Fruit fly (Drosophila melanogaster) S2 (cell line): Measurements from ENCODE around the gene CG7213.
"Not testable (repeated sequence)": the region's sequence is repeated elsewhere in the genome, so short reads cannot be mapped to it uniquely, and the experiment has no call there.

ENCODE experiments used
- CG8478 ChIP-seq: fragments of >200 bp; optimal IDR thresholded peaks from 2 replicates; lab custom pipeline; 2018
- CTCF ChIP-seq, 2 experiments: fragments of >200 bp; optimal IDR thresholded peaks; 2 replicates each; lab custom pipeline; 2018

CG7213 gene

dm6 chr3L:8240501-8240900 lies at the start of gene CG7213:
Gene CG7213, minus strand, starts transcription at chr3L:8240601.
- no peak for TF ChIP-seq CTCF (optimal IDR thresholded peaks at IDR 0.05; lab: Kevin White, UChicago)
- TF ChIP-seq CG8478 (lab: Kevin White, UChicago), result no peak

DNA sequence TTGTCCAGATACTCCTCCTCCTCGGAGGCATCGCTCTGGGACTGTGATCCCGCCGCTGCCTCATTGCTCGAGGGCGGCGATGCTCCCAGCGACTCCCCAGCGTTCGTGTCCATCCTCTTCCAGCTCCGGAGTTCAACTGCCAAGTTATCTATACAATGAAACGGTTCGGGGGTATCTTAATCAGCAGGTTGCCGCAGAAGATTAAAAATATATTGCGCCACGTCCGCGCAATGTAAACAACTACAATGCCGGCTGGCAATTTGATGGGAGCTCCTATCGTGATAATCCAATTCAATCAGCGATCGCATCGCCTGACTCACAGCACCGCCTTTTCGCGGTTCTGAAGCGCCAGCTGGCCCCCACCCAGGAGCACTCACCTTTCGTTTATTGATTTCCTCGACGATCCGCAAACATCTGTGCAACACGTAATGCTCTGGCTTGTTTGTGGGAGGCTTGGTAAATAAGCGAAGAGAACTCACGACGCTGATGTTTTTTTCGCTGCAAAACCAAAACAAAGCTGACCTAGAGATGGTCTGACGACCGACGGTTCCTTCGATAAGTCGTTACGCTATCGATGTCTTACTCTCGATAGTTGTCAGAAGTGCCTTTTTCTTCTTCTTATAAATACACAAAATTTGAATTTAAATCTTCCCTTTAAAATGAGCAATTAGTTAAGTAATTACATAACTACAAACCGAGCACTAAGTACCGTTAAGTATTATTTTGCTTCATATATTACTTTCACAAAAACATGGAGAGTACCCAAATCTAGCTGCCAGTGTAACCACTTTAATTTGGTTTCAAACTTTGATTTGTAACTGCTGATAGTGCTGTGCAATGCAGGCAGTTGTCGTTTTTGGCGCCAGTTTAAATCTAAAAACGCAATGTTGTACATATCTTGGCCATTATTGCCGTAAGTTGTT lies 49.2 kb upstream of the CG7213 start, which contains the start of gene cert:
TSS of gene cert (minus strand) at position 535 of the 923 bp plus-strand sequence.
- TF ChIP-seq CG8478 (lab: Kevin White, UChicago), result no peak
- no peak for TF ChIP-seq CTCF (optimal IDR thresholded peaks at IDR 0.05; lab: Kevin White, UChicago)

- TF ChIP-seq CG8478 (lab: Kevin White, UChicago) (no peak), CTCF (optimal IDR thresholded peaks at IDR 0.05; lab: Kevin White, UChicago) (no peak)
Observed at dm6 chr3L:8288396-8288795, 48.0 kb upstream of the CG7213 start.

DNA sequence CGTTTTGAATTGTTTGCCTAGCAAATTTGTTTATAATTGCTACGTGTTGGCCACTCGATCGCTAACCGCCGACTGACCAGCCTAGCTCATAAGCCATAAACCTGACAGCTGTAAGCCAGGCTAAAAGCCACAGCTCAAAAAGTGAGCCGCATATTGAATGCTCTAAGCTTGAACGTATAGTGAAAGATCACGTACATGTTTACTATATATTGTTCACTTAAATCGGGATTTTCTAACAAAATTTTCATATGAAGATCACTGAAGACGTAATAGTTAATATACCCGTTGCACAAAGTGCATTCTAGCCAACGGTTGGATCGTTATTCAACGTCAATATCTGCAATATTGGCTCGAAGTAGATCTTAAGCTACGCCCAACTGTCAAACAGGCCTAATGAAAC lies 46.0 kb upstream of the CG7213 start:
- no peak for TF ChIP-seq CTCF (optimal IDR thresholded peaks at IDR 0.05; lab: Kevin White, UChicago)
- TF ChIP-seq CG8478 (lab: Kevin White, UChicago), result no peak

DNA sequence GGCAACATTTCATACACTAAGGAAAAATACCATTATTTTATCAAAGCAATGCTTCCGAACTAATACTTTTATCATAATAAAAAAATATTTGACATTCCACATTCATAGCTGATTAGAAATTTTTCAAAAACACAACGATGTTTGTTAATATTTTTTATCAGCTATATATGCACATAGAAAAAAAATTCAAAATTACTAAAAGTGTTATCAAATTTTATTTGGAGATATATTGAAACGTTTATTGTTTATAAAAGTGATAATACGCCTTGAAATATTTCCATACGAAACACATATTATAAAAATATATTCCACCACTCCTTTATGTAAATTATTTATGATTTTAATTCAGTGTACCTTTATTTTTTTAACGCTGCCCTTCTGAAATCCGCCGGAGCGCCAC lies 45.4 kb upstream of the CG7213 start:
- TF ChIP-seq CTCF (optimal IDR thresholded peaks at IDR 0.05; lab: Kevin White, UChicago), result no peak
- no peak for TF ChIP-seq CG8478 (lab: Kevin White, UChicago)

- TF ChIP-seq CG8478 (lab: Kevin White, UChicago), result no peak
- no peak for TF ChIP-seq CTCF (optimal IDR thresholded peaks at IDR 0.05; lab: Kevin White, UChicago)
Observed at dm6 chr3L:8285291-8285690, 44.9 kb upstream of the CG7213 start.

DNA sequence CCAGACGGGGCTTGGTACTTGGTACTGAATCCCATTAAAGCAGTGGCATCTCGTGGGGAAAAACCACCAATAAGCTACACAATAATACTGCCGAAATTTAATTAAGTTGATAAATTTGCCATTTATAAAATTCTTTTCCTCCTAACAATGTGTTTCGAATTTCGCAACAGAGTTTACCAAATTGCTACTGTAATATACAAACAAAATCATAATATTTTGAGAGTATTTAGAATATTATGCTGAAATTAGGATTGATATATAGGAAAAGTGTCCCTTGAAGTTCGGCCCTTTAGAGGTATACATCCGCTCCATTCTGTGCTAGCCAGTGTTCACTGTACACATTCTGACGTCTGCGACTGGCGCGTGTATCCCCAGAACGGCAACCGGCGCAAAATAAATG lies 44.2 kb upstream of the CG7213 start:
- TF ChIP-seq CG8478 (lab: Kevin White, UChicago), result no peak
- no peak for TF ChIP-seq CTCF (optimal IDR thresholded peaks at IDR 0.05; lab: Kevin White, UChicago)

dm6 chr3L:8240932-8241331 lies 531 bp upstream of the CG7213 start:
- TF ChIP-seq CG8478 (lab: Kevin White, UChicago) (no peak), CTCF (optimal IDR thresholded peaks at IDR 0.05; lab: Kevin White, UChicago) (no peak)

- TF ChIP-seq CG8478 (lab: Kevin White, UChicago); CTCF (optimal IDR thresholded peaks at IDR 0.05; lab: Kevin White, UChicago): not testable (repeated sequence)
Observed at dm6 chr3L:8238347-8238746, 2.1 kb downstream of the CG7213 start, which contains the start of gene Dscam4. Gene Dscam4, plus strand, starts transcription at chr3L:8238647.

- no peak for TF ChIP-seq CTCF (optimal IDR thresholded peaks at IDR 0.05; lab: Kevin White, UChicago)
- TF ChIP-seq CG8478 (lab: Kevin White, UChicago), result no peak
Observed at dm6 chr3L:8228924-8229323, 11.5 kb downstream of the CG7213 start, which contains the start of gene eIF4E3. Gene eIF4E3, plus strand, starts transcription at chr3L:8229224.

dm6 chr3L:8221835-8222234 lies 18.6 kb downstream of the CG7213 start, which contains the start of gene CG13678:
Gene CG13678, plus strand, starts transcription at chr3L:8222141.
- no peak for TF ChIP-seq CTCF (optimal IDR thresholded peaks at IDR 0.05; lab: Kevin White, UChicago)
- TF ChIP-seq CG8478 (lab: Kevin White, UChicago), result no peak

- TF ChIP-seq CG8478 (lab: Kevin White, UChicago) (no peak), CTCF (optimal IDR thresholded peaks at IDR 0.05; lab: Kevin White, UChicago) (no peak)
Observed at dm6 chr3L:8219687-8220086, 20.7 kb downstream of the CG7213 start.

- TF ChIP-seq CTCF (optimal IDR thresholded peaks at IDR 0.05; lab: Kevin White, UChicago) (no peak), CG8478 (lab: Kevin White, UChicago) (no peak)
Observed at dm6 chr3L:8218883-8219282, 21.5 kb downstream of the CG7213 start, which contains the start of gene CG13674. Gene CG13674, minus strand, starts transcription at chr3L:8218983.

DNA sequence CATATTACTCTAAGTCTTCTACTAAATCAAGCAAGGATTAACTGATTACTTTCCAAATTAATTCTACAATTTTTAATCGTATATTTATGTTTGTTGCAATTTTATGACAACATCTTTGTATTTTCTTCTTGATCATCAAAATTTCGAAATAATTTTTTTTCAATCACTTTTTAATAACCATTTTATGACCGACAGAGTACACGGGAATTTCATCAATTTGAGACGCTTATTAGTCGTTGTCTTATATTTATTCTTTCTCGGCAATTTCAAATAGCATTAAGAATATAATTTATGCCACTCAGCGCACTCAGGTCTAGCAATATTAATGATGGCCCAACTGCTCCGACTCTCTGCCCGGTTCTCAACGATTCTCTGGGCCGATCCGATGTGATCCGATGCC lies 25.4 kb downstream of the CG7213 start, which contains the start of gene CG8012:
TSS of gene CG8012 (plus strand) at position 301 of the 400 bp plus-strand sequence.
- no peak for TF ChIP-seq CG8478 (lab: Kevin White, UChicago)
- TF ChIP-seq CTCF (optimal IDR thresholded peaks at IDR 0.05; lab: Kevin White, UChicago), result no peak

- no peak for TF ChIP-seq CG8478 (lab: Kevin White, UChicago)
- TF ChIP-seq CTCF (optimal IDR thresholded peaks at IDR 0.05; lab: Kevin White, UChicago), result no peak
Observed at dm6 chr3L:8211590-8211989, 28.8 kb downstream of the CG7213 start, which contains the start of gene CG8006. Gene CG8006, plus strand, starts transcription at chr3L:8211890.
